Worm (Caenorhabditis elegans) whole organism, young adult: ENCODE measurements around the gene B0361.9.

ENCODE experiments used
- F22D6.2 ChIP-seq: sonication (generic microtip); optimal IDR thresholded peaks from 2 replicates; lab custom pipeline; 2016; ENCODE audit warnings: mild to moderate bottlenecking, missing genetic modification characterization, missing compliant biosample characterization
- ccch-3 ChIP-seq: fragments of 200-800 bp; sonication (Bioruptor generic); optimal IDR thresholded peaks from 2 replicates; lab custom pipeline; 2018; ENCODE audit warnings: mild to moderate bottlenecking, missing genetic modification characterization, missing compliant biosample characterization
- nfya-1 ChIP-seq: sonication (generic microtip); optimal IDR thresholded peaks from 2 replicates; lab custom pipeline; 2017; ENCODE audit warnings: antibody characterized with exemption, missing compliant biosample characterization, missing genetic modification characterization, borderline replicate concordance; ENCODE audit not compliant: insufficient read depth
- unc-130 ChIP-seq: sonication (generic microtip); optimal IDR thresholded peaks from 2 replicates; lab custom pipeline; 2016; ENCODE audit warnings: missing genetic modification reagents, missing genetic modification characterization, missing compliant biosample characterization

ce11 chrIII:7299466-7299865 lies at the start of gene B0361.9, which contains the start of gene B0361.14:
- TF ChIP-seq ccch-3 (GFP tag; lab: Kevin White, UChicago): no peak
- TF ChIP-seq unc-130 (GFP tag; lab: Kevin White, UChicago): no peak
- TF ChIP-seq nfya-1 (tag; lab: Kevin White, UChicago): no peak
- TF ChIP-seq F22D6.2 (tag; lab: Kevin White, UChicago): no peak
